Worm (Caenorhabditis elegans) whole organism, L4 larva: ENCODE results near the gene ceh-13.

Experiments
- F26F4.8 ChIP-seq: fragments of 200-800 bp; sonication (Bioruptor generic); conservative IDR thresholded peaks from 2 replicates; pipeline ENCODE4 v1.3.6; 2022; ENCODE audit warnings: missing genetic modification characterization, missing compliant biosample characterization
- F44E2.7 ChIP-seq: fragments of 200-800 bp; sonication (Bioruptor generic); IDR thresholded peaks from 2 replicates; pipeline ENCODE4 v2.1.2; 2022; ENCODE audit warnings: missing genetic modification characterization, missing compliant biosample characterization
- F49E8.2 ChIP-seq: sonication (generic microtip); optimal IDR thresholded peaks from 2 replicates; lab custom pipeline; 2016; ENCODE audit warnings: missing compliant biosample characterization, mild to moderate bottlenecking, missing genetic modification characterization, borderline replicate concordance
- R02D3.7 ChIP-seq: fragments of 150-350 bp; sonication (generic microtip); optimal IDR thresholded peaks from 3 replicates; lab custom pipeline; 2014; ENCODE audit warnings: missing biosample characterization, missing genetic modification characterization
- T20F7.1 ChIP-seq: fragments of 200-800 bp; sonication (Bioruptor generic); optimal IDR thresholded peaks from 2 replicates; lab custom pipeline; 2018; ENCODE audit warnings: mild to moderate bottlenecking, missing genetic modification characterization, missing compliant biosample characterization
- T26A8.4 ChIP-seq: fragments of 200-800 bp; sonication (Bioruptor generic); IDR thresholded peaks from 2 replicates; pipeline ENCODE4 v1.3.6; 2022; ENCODE audit warnings: missing genetic modification characterization, missing compliant biosample characterization
- Y48G9A.11 ChIP-seq: fragments of 200-800 bp; sonication (Bioruptor generic); IDR thresholded peaks from 2 replicates; pipeline ENCODE4 v1.3.6; 2022; ENCODE audit warnings: missing genetic modification reagents, missing genetic modification characterization, missing compliant biosample characterization
- Y5F2A.4 ChIP-seq: fragments of 200-800 bp; sonication (Bioruptor generic); optimal IDR thresholded peaks from 2 replicates; lab custom pipeline; 2018; ENCODE audit warnings: mild to moderate bottlenecking, missing genetic modification characterization, missing compliant biosample characterization
- aha-1 ChIP-seq: fragments of 150-350 bp; peaks from one replicate; lab custom pipeline; 2014; ENCODE audit warnings: missing biosample characterization, missing genetic modification characterization
- aly-2 ChIP-seq: sonication (generic microtip); optimal IDR thresholded peaks from 2 replicates; lab custom pipeline; 2018; ENCODE audit warnings: missing biosample characterization, missing genetic modification characterization
- attf-4 ChIP-seq: sonication (generic microtip); optimal IDR thresholded peaks from 3 replicates; lab custom pipeline; 2017; ENCODE audit warnings: missing biosample characterization, missing genetic modification characterization
- ceh-28 ChIP-seq: fragments of 150-350 bp; optimal IDR thresholded peaks from 2 replicates; lab custom pipeline; 2014; ENCODE audit warnings: missing biosample characterization, missing genetic modification reagents, missing genetic modification characterization
- ceh-32 ChIP-seq: sonication (generic microtip); optimal IDR thresholded peaks from 2 replicates; lab custom pipeline; 2016; ENCODE audit warnings: mild to moderate bottlenecking, missing genetic modification characterization, missing compliant biosample characterization; ENCODE audit not compliant: poor library complexity
- ceh-44 ChIP-seq: fragments of 200-800 bp; sonication (Bioruptor generic); IDR thresholded peaks from 2 replicates; pipeline ENCODE4 v1.3.6; 2022; ENCODE audit warnings: missing genetic modification reagents, missing genetic modification characterization, missing compliant biosample characterization
- ceh-62 ChIP-seq: sonication (generic microtip); optimal IDR thresholded peaks from 2 replicates; lab custom pipeline; 2017; ENCODE audit warnings: missing biosample characterization, missing genetic modification characterization
- daf-12 ChIP-seq: fragments of 150-350 bp; optimal IDR thresholded peaks from 2 replicates; lab custom pipeline; 2014; ENCODE audit warnings: missing biosample characterization, missing genetic modification reagents, missing genetic modification characterization
- dmd-6 ChIP-seq: fragments of 200-800 bp; sonication (Bioruptor generic); IDR thresholded peaks from 2 replicates; pipeline ENCODE4 v1.3.6; 2022; ENCODE audit warnings: missing genetic modification reagents, missing genetic modification characterization, missing compliant biosample characterization
- dmd-9 ChIP-seq: fragments of 200-800 bp; sonication (Bioruptor generic); IDR thresholded peaks from 2 replicates; pipeline ENCODE4 v1.3.6; 2022; ENCODE audit warnings: missing genetic modification reagents, missing genetic modification characterization, missing compliant biosample characterization
- dpl-1 ChIP-seq: fragments of 150-350 bp; optimal IDR thresholded peaks from 2 replicates; lab custom pipeline; 2014; ENCODE audit warnings: missing biosample characterization, missing genetic modification reagents, missing genetic modification characterization
- dve-1 ChIP-seq: sonication (generic microtip); optimal IDR thresholded peaks from 2 replicates; lab custom pipeline; 2017; ENCODE audit warnings: antibody characterized with exemption, mild to moderate bottlenecking, missing genetic modification characterization, missing compliant biosample characterization; ENCODE audit not compliant: insufficient read depth
- egl-43 ChIP-seq: fragments of 200-800 bp; sonication (Bioruptor generic); IDR thresholded peaks from 2 replicates; pipeline ENCODE4 v1.3.6; 2022; ENCODE audit warnings: missing genetic modification reagents, missing genetic modification characterization, missing compliant biosample characterization
- fos-1 ChIP-seq: fragments of 150-350 bp; optimal IDR thresholded peaks from 2 replicates; lab custom pipeline; 2014; ENCODE audit warnings: missing biosample characterization, missing genetic modification characterization
- gei-8 ChIP-seq: fragments of 200-800 bp; sonication (Bioruptor generic); optimal IDR thresholded peaks from 2 replicates; lab custom pipeline; 2018; ENCODE audit warnings: mild to moderate bottlenecking, missing genetic modification characterization, missing compliant biosample characterization
- hif-1 ChIP-seq, 2 experiments: sonication (generic microtip); optimal IDR thresholded peaks; 2 replicates each; lab custom pipeline; 2016 to 2017; ENCODE audit warnings: missing compliant biosample characterization in 2 of 2, missing genetic modification characterization in 2 of 2, missing genetic modification reagents in 2 of 2, missing genotype in 2 of 2, mild to moderate bottlenecking in 1 of 2
- jun-1 ChIP-seq: fragments of 150-350 bp; optimal IDR thresholded peaks from 2 replicates; lab custom pipeline; 2014; ENCODE audit warnings: missing biosample characterization, missing genetic modification reagents, missing genetic modification characterization
- lin-1 ChIP-seq: fragments of 200-800 bp; sonication (Bioruptor generic); IDR thresholded peaks from 2 replicates; pipeline ENCODE4 v1.3.6; 2022; ENCODE audit warnings: missing genetic modification reagents, missing genetic modification characterization, missing compliant biosample characterization
- lin-13 ChIP-seq: fragments of 150-350 bp; optimal IDR thresholded peaks from 2 replicates; lab custom pipeline; 2014; ENCODE audit warnings: missing biosample characterization, missing genetic modification reagents, missing genetic modification characterization
- lin-29 ChIP-seq: fragments of 200-800 bp; sonication (Bioruptor generic); IDR thresholded peaks from 2 replicates; pipeline ENCODE4 v1.3.6; 2022; ENCODE audit warnings: missing genetic modification reagents, missing genetic modification characterization, missing compliant biosample characterization
- lin-39 ChIP-seq: fragments of 150-350 bp; optimal IDR thresholded peaks from 2 replicates; lab custom pipeline; 2014; ENCODE audit warnings: missing biosample characterization, missing genetic modification reagents, missing genetic modification characterization
- lir-3 ChIP-seq: sonication (generic microtip); optimal IDR thresholded peaks from 2 replicates; lab custom pipeline; 2016; ENCODE audit warnings: mild to moderate bottlenecking, missing genetic modification characterization, missing compliant biosample characterization
- madf-5 ChIP-seq, 2 experiments: fragments of 200-800 bp; sonication (Bioruptor generic); IDR thresholded peaks; 2 replicates each; pipeline ENCODE4 v1.3.6; 2022; ENCODE audit warnings: missing compliant biosample characterization in 2 of 2, missing genetic modification characterization in 2 of 2
- mdt-29 ChIP-seq: fragments of 200-800 bp; sonication (Bioruptor generic); IDR thresholded peaks from 2 replicates; pipeline ENCODE4 v1.3.6; 2022; ENCODE audit warnings: missing genetic modification reagents, missing genetic modification characterization, missing compliant biosample characterization
- nhr-102 ChIP-seq: sonication (generic microtip); optimal IDR thresholded peaks from 2 replicates; lab custom pipeline; 2016; ENCODE audit warnings: mild to moderate bottlenecking, missing genetic modification characterization, moderate library complexity, missing compliant biosample characterization
- nhr-111 ChIP-seq: fragments of 200-800 bp; sonication (Bioruptor generic); optimal IDR thresholded peaks from 2 replicates; lab custom pipeline; 2018; ENCODE audit warnings: mild to moderate bottlenecking, missing genetic modification characterization, missing compliant biosample characterization
- nhr-41 ChIP-seq: fragments of 200-800 bp; sonication (Bioruptor generic); IDR thresholded peaks from 2 replicates; pipeline ENCODE4 v1.3.6; 2022; ENCODE audit warnings: missing genetic modification reagents, missing genetic modification characterization, missing compliant biosample characterization
- nhr-6 ChIP-seq: fragments of 150-350 bp; optimal IDR thresholded peaks from 2 replicates; lab custom pipeline; 2014; ENCODE audit warnings: missing biosample characterization, missing genetic modification characterization
- nhr-77 ChIP-seq: fragments of 150-350 bp; optimal IDR thresholded peaks from 2 replicates; lab custom pipeline; 2014; ENCODE audit warnings: missing biosample characterization, missing genetic modification characterization
- pha-4 ChIP-seq, 2 experiments: fragments of 150-350 bp in 1 of 2; fragments of 200-800 bp in 1 of 2; sonication (Bioruptor generic) in 1 of 2; IDR thresholded peaks in 1 of 2; optimal IDR thresholded peaks in 1 of 2; 2 replicates each; pipeline versions ENCODE4 v1.3.6 to Lab custom; 2014 to 2022; ENCODE audit warnings: missing genetic modification characterization in 2 of 2, missing genetic modification reagents in 2 of 2, missing biosample characterization in 1 of 2, missing compliant biosample characterization in 1 of 2
- rbr-2 ChIP-seq: sonication (generic microtip); optimal IDR thresholded peaks from 2 replicates; lab custom pipeline; 2016; ENCODE audit warnings: missing genotype, missing genetic modification characterization, missing compliant biosample characterization
- skn-1 ChIP-seq: fragments of 150-350 bp; optimal IDR thresholded peaks from 2 replicates; lab custom pipeline; 2014; ENCODE audit warnings: missing biosample characterization, missing genetic modification characterization
- spr-1 ChIP-seq: sonication (generic microtip); optimal IDR thresholded peaks from 2 replicates; lab custom pipeline; 2016; ENCODE audit warnings: mild to moderate bottlenecking, missing genetic modification characterization, missing compliant biosample characterization
- unc-130 ChIP-seq: sonication (generic microtip); optimal IDR thresholded peaks from 2 replicates; lab custom pipeline; 2016; ENCODE audit warnings: missing genetic modification reagents, missing genetic modification characterization, missing compliant biosample characterization
- unc-62 ChIP-seq, 3 experiments: fragments of 150-350 bp in 1 of 3; sonication (generic microtip); optimal IDR thresholded peaks in 2 of 3; peaks in 1 of 3; 1 replicate in 1 of 3; 2 replicates in 2 of 3; lab custom pipeline; 2014 to 2017; ENCODE audit warnings: missing biosample characterization in 3 of 3, missing genetic modification characterization in 3 of 3, missing genetic modification reagents in 3 of 3, missing genotype in 1 of 3
- zag-1 ChIP-seq: fragments of 150-350 bp; optimal IDR thresholded peaks from 2 replicates; lab custom pipeline; 2014; ENCODE audit warnings: missing biosample characterization, missing genetic modification characterization
- zfp-2 ChIP-seq: sonication (generic microtip); optimal IDR thresholded peaks from 2 replicates; lab custom pipeline; 2016; ENCODE audit warnings: mild to moderate bottlenecking, missing genetic modification characterization, missing compliant biosample characterization
- zip-11 ChIP-seq: fragments of 200-800 bp; sonication (Bioruptor generic); IDR thresholded peaks from 2 replicates; pipeline ENCODE4 v1.3.6; 2022; ENCODE audit warnings: missing genetic modification characterization, missing compliant biosample characterization
- ztf-11 ChIP-seq: fragments of 150-350 bp; optimal IDR thresholded peaks from 2 replicates; lab custom pipeline; 2014; ENCODE audit warnings: missing biosample characterization, missing genetic modification characterization

ceh-13 gene

DNA sequence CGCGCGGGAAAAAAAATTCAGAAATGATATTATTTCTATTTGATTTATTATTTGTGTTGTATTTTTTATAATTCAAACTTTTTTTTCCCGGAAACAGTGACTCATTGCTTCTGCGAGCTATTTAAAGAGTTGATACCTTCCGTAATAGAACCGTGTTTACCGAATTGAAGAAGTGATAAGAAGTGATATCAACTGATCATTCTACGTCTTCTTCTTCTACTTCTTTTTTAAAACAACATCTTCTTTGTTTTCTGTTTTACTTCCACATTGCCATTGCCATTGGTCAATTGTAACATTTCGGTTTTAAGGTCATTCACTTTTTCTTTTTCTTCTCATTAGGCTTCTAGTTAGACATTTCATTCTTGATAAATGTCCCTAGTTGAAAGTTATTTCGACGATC, 10.6 kb downstream of the ceh-13 start, which contains the start of gene ttr-32:
Gene ttr-32, plus strand, starts transcription at position 314 of the 400 bp plus-strand sequence.
- TF ChIP-seq pha-4 (GFP tag; IDR thresholded peaks at IDR 0.05; lab: Robert Waterston, UW), result no peak
- no peak for TF ChIP-seq pha-4 (tag; optimal IDR thresholded peaks at IDR 0.05; lab: Kevin White, UChicago)
- TF ChIP-seq hif-1 (tag; optimal IDR thresholded peaks at IDR 0.05; lab: Kevin White, UChicago), result no peak
- no peak for TF ChIP-seq zip-11 (GFP tag; lab: Robert Waterston, UW)
- TF ChIP-seq nhr-41, result no peak
- TF ChIP-seq T20F7.1, result no peak
- no peak for TF ChIP-seq skn-1 (tag; lab: Kevin White, UChicago)

DNA sequence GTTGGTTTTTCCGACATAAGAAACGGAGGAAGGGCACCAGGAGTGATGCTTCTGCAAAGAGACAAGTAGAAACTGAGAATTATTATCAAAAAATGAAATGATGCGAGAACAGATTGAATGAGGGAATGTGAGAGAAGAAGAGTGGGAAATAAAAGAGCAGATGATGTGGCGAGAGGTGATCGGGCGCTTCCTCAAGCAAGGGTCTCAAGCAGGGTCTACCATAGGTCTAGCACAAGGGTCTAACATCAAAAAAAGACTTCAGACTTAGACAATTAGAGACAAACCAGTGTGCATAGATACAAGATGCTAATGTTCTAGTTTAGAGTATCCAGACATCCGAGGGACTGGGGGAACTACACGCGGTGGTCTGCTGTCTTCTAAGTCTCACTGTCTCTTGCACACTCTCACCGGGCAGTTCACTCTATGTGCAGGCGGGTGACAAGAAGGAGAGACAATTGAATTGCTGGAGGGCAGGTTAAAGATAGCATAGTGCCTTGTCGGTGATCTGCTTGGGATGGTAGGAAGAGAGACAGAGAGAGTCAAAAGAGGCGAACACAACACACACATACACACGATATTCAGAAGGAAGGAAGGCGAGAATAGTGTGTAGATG, 14.7 kb downstream of the ceh-13 start, which contains the start of gene R13A5.7:
Gene R13A5.7, minus strand, starts transcription at position 51 of the 613 bp plus-strand sequence.
- TF ChIP-seq F26F4.8 (GFP tag; lab: Robert Waterston, UW) (no peak), gei-8 (GFP tag; lab: Kevin White, UChicago) (peak; percentile 48), nhr-77 (tag; lab: Kevin White, UChicago) (peak; percentile 67), zfp-2 (tag; lab: Kevin White, UChicago) (no peak), dmd-9 (GFP tag; lab: Robert Waterston, UW) (no peak), egl-43 (GFP tag; lab: Robert Waterston, UW) (no peak; the same call in 1 of the 2 replicates), dmd-6 (GFP tag; lab: Robert Waterston, UW) (peak; percentile 77), fos-1 (tag; lab: Kevin White, UChicago) (no peak), madf-5 (GFP tag; IDR thresholded peaks at IDR 0.05; lab: Robert Waterston, UW) (no peak), unc-62 (GFP tag; optimal IDR thresholded peaks at IDR 0.05 in 1 of 2; lab: Kevin White, UChicago) (peak in 1 of 2 experiments; percentile 97), unc-62 (tag; optimal IDR thresholded peaks at IDR 0.05; lab: Kevin White, UChicago) (no peak), Y5F2A.4 (GFP tag; lab: Kevin White, UChicago) (no peak), nhr-102 (tag; lab: Kevin White, UChicago) (peak; percentile 68), lin-39 (tag; lab: Kevin White, UChicago) (no peak), lin-13 (peak; percentile 54), daf-12 (no peak), nhr-41 (0 out of 2 replicates have a peak, but pooled peaks have one; percentile 25), mdt-29 (GFP tag; lab: Robert Waterston, UW) (0 out of 2 replicates have a peak, but pooled peaks have one; percentile 35), rbr-2 (peak; percentile 89), spr-1 (peak; percentile 15), F49E8.2 (tag; lab: Kevin White, UChicago) (no peak), jun-1 (tag; lab: Kevin White, UChicago) (no peak), ceh-62 (tag; lab: Kevin White, UChicago) (no peak), zag-1 (tag; lab: Kevin White, UChicago) (no peak), T26A8.4 (GFP tag; lab: Robert Waterston, UW) (no peak; the same call in 1 of the 2 replicates), dve-1 (peak; percentile 88), lir-3 (tag; lab: Kevin White, UChicago) (no peak), ceh-28 (tag; lab: Kevin White, UChicago) (no peak), lin-1 (GFP tag; lab: Robert Waterston, UW) (0 out of 2 replicates have a peak, but pooled peaks have one; percentile 35), attf-4 (no peak), pha-4 (GFP tag; IDR thresholded peaks at IDR 0.05; lab: Robert Waterston, UW) (no peak), pha-4 (tag; optimal IDR thresholded peaks at IDR 0.05; lab: Kevin White, UChicago) (peak; percentile 39), aha-1 (tag; lab: Kevin White, UChicago) (peak; percentile 14), R02D3.7 (tag; lab: Kevin White, UChicago) (no peak), ztf-11 (no peak), F44E2.7 (no peak), ceh-32 (tag; lab: Kevin White, UChicago) (no peak), lin-29 (GFP tag; lab: Robert Waterston, UW) (no peak), unc-130 (GFP tag; lab: Kevin White, UChicago) (no peak), aly-2 (tag; lab: Kevin White, UChicago) (no peak), nhr-6 (tag; lab: Kevin White, UChicago) (peak; percentile 75), Y48G9A.11 (GFP tag; lab: Robert Waterston, UW) (no peak), nhr-111 (GFP tag; lab: Kevin White, UChicago) (no peak), ceh-44 (GFP tag; lab: Robert Waterston, UW) (0 out of 2 replicates have a peak, but pooled peaks have one; percentile 38), dpl-1 (GFP tag; lab: Kevin White, UChicago) (peak; percentile 48)
